Fruit fly (Drosophila melanogaster) whole organism, embryonic: Measurements from ENCODE around the gene CG10286.
A peak's percentile ranks its signal among the peaks of the same experiment; 100 is the strongest.

Source experiments
- Atf-2 ChIP-seq: fragments of 200-800 bp; sonication (Bioruptor generic); optimal IDR thresholded peaks from 2 replicates; lab custom pipeline; 2016; ENCODE audit warnings: missing biosample characterization, missing genetic modification characterization
- CG10321 ChIP-seq: fragments of 200-800 bp; sonication (Bioruptor generic); IDR thresholded peaks from 2 replicates; pipeline ENCODE4 v1.3.6; 2022; ENCODE audit warnings: missing biosample characterization, missing genetic modification characterization
- CG10462 ChIP-seq: fragments of 200-800 bp; sonication (Bioruptor generic); optimal IDR thresholded peaks from 2 replicates; lab custom pipeline; 2016; ENCODE audit warnings: missing biosample characterization, missing genetic modification characterization
- CG11093 ChIP-seq: fragments of 200-800 bp; sonication (Bioruptor generic); IDR thresholded peaks from 3 replicates; pipeline ENCODE4 v1.3.6; 2022; ENCODE audit warnings: missing biosample characterization, missing genetic modification characterization
- CG12299 ChIP-seq: fragments of 200-800 bp; sonication (Bioruptor generic); optimal IDR thresholded peaks from 2 replicates; lab custom pipeline; 2018; ENCODE audit warnings: missing biosample characterization, mild to moderate bottlenecking, missing genetic modification characterization
- CG15479 ChIP-seq: fragments of 200-800 bp; sonication (Bioruptor generic); optimal IDR thresholded peaks from 3 replicates; lab custom pipeline; 2019; ENCODE audit warnings: missing biosample characterization, mild to moderate bottlenecking, missing genetic modification characterization, moderate library complexity
- CG1602 ChIP-seq: fragments of 200-800 bp; sonication (Bioruptor generic); optimal IDR thresholded peaks from 3 replicates; lab custom pipeline; 2016; ENCODE audit warnings: missing biosample characterization, missing genetic modification characterization
- CG17912 ChIP-seq: fragments of 200-800 bp; sonication (Bioruptor generic); optimal IDR thresholded peaks from 2 replicates; lab custom pipeline; 2018; ENCODE audit warnings: missing biosample characterization, mild to moderate bottlenecking, missing genetic modification characterization
- CG33213 ChIP-seq: fragments of 200-800 bp; sonication (Bioruptor generic); optimal IDR thresholded peaks from 3 replicates; lab custom pipeline; 2016; ENCODE audit warnings: missing biosample characterization, missing genetic modification characterization
- CG4707 ChIP-seq: fragments of 200-800 bp; sonication (Bioruptor generic); optimal IDR thresholded peaks from 2 replicates; lab custom pipeline; 2018; ENCODE audit warnings: missing biosample characterization, mild to moderate bottlenecking, missing genetic modification characterization, moderate library complexity
- CG4854 ChIP-seq: fragments of 200-800 bp; sonication (Bioruptor generic); optimal IDR thresholded peaks from 2 replicates; lab custom pipeline; 2016; ENCODE audit warnings: missing biosample characterization, missing genetic modification characterization, inconsistent platforms
- CG5953 ChIP-seq: fragments of 200-800 bp; sonication (Bioruptor generic); IDR thresholded peaks from 2 replicates; pipeline ENCODE4 v1.3.6; 2022; ENCODE audit warnings: missing biosample characterization, missing genetic modification characterization
- CG6683 ChIP-seq: fragments of 200-800 bp; sonication (Bioruptor generic); optimal IDR thresholded peaks from 2 replicates; lab custom pipeline; 2017; ENCODE audit warnings: missing biosample characterization, mild to moderate bottlenecking, missing genetic modification characterization, missing genetic modification reagents
- CG6813 ChIP-seq: fragments of 200-800 bp; sonication (Bioruptor generic); optimal IDR thresholded peaks from 2 replicates; lab custom pipeline; 2017; ENCODE audit warnings: missing biosample characterization, missing genetic modification characterization, mild to moderate bottlenecking, moderate library complexity, missing genetic modification reagents
- CG7271 ChIP-seq: fragments of 200-800 bp; sonication (Bioruptor generic); optimal IDR thresholded peaks from 2 replicates; lab custom pipeline; 2018; ENCODE audit warnings: missing biosample characterization, mild to moderate bottlenecking, missing genetic modification characterization, moderate library complexity
- CG7928 ChIP-seq: fragments of 200-800 bp; sonication (Bioruptor generic); optimal IDR thresholded peaks from 2 replicates; lab custom pipeline; 2017; ENCODE audit warnings: missing biosample characterization, mild to moderate bottlenecking, missing genetic modification characterization
- CG7987 ChIP-seq: fragments of 200-800 bp; sonication (Bioruptor generic); optimal IDR thresholded peaks from 2 replicates; lab custom pipeline; 2018; ENCODE audit warnings: missing biosample characterization, mild to moderate bottlenecking, missing genetic modification characterization, moderate library complexity
- CG9437 ChIP-seq: fragments of 200-800 bp; sonication (Bioruptor generic); optimal IDR thresholded peaks from 2 replicates; lab custom pipeline; 2018; ENCODE audit warnings: missing biosample characterization, mild to moderate bottlenecking, missing genetic modification characterization
- Eip74EF ChIP-seq, 2 experiments: fragments of 200-800 bp in 1 of 2; fragments of >200 bp in 1 of 2; sonication (Bioruptor generic) in 1 of 2; optimal IDR thresholded peaks; 2 replicates each; lab custom pipeline; 2017 to 2019; ENCODE audit warnings: missing biosample characterization in 2 of 2, missing genetic modification characterization in 2 of 2, mild to moderate bottlenecking in 1 of 2, moderate library complexity in 1 of 2
- HHEX ChIP-seq: fragments of 200-800 bp; sonication (Bioruptor generic); optimal IDR thresholded peaks from 3 replicates; lab custom pipeline; 2017; ENCODE audit warnings: missing biosample characterization, mild to moderate bottlenecking, missing genetic modification characterization, missing genetic modification reagents
- Hmx ChIP-seq: fragments of 200-800 bp; sonication (Bioruptor generic); optimal IDR thresholded peaks from 2 replicates; lab custom pipeline; 2016; ENCODE audit warnings: missing biosample characterization, missing genetic modification characterization
- Hr3 ChIP-seq: fragments of 200-800 bp; sonication (Bioruptor generic); optimal IDR thresholded peaks from 3 replicates; lab custom pipeline; 2016; ENCODE audit warnings: missing biosample characterization, missing genetic modification characterization
- Hr78 ChIP-seq, 2 experiments: fragments of 200-800 bp in 1 of 2; fragments of >200 bp in 1 of 2; sonication (Bioruptor generic) in 1 of 2; optimal IDR thresholded peaks; 2 replicates each; lab custom pipeline; 2017 to 2019; ENCODE audit warnings: missing biosample characterization in 2 of 2, missing genetic modification characterization in 2 of 2, mild to moderate bottlenecking in 1 of 2, moderate library complexity in 1 of 2
- Jarid2 ChIP-seq: fragments of 200-800 bp; sonication (Bioruptor generic); optimal IDR thresholded peaks from 3 replicates; lab custom pipeline; 2017; ENCODE audit warnings: mild to moderate bottlenecking, missing biosample characterization, missing genetic modification reagents, missing genetic modification characterization
- NFAT ChIP-seq: fragments of 200-800 bp; sonication (Bioruptor generic); IDR thresholded peaks from 2 replicates; pipeline ENCODE4 v1.3.6; 2022; ENCODE audit warnings: missing biosample characterization, missing genetic modification characterization
- Trl ChIP-seq, 3 experiments: fragments of >200 bp in 2 of 3; fragments of 200-800 bp in 1 of 3; sonication (Bioruptor generic) in 1 of 3; optimal IDR thresholded peaks; 2 replicates in 1 of 3; 3 replicates in 2 of 3; lab custom pipeline; 2016 to 2017; ENCODE audit warnings: missing biosample characterization in 1 of 3, missing genetic modification characterization in 1 of 3
- amos ChIP-seq: fragments of 200-800 bp; sonication (Bioruptor generic); IDR thresholded peaks from 2 replicates; pipeline ENCODE4 v1.3.6; 2022; ENCODE audit warnings: missing biosample characterization, missing genetic modification characterization; ENCODE audit not compliant: partially characterized antibody
- ato ChIP-seq: fragments of 200-800 bp; sonication (Bioruptor generic); IDR thresholded peaks from 2 replicates; pipeline ENCODE4 v1.3.6; 2022; ENCODE audit warnings: missing biosample characterization, missing genetic modification characterization; ENCODE audit not compliant: partially characterized antibody
- bcd ChIP-seq: fragments of 200-800 bp; sonication (Bioruptor generic); optimal IDR thresholded peaks from 2 replicates; lab custom pipeline; 2017; ENCODE audit warnings: missing biosample characterization, mild to moderate bottlenecking, missing genetic modification characterization
- cato ChIP-seq: fragments of 200-800 bp; sonication (Bioruptor generic); optimal IDR thresholded peaks from 2 replicates; lab custom pipeline; 2016; ENCODE audit warnings: missing biosample characterization, missing genetic modification characterization, borderline replicate concordance
- danr ChIP-seq: fragments of 200-800 bp; sonication (Bioruptor generic); IDR thresholded peaks from 2 replicates; pipeline ENCODE4 v1.3.6; 2022; ENCODE audit warnings: missing biosample characterization, missing genetic modification characterization
- dpn ChIP-seq, 2 experiments: fragments of 200-800 bp; sonication (Bioruptor generic); optimal IDR thresholded peaks; 3 replicates each; lab custom pipeline; 2016; ENCODE audit warnings: missing biosample characterization in 2 of 2, missing genetic modification characterization in 2 of 2
- fru ChIP-seq: fragments of >200 bp; optimal IDR thresholded peaks from 2 replicates; lab custom pipeline; 2017
- gcm ChIP-seq: fragments of 200-800 bp; sonication (Bioruptor generic); optimal IDR thresholded peaks from 2 replicates; lab custom pipeline; 2019; ENCODE audit warnings: missing biosample characterization, mild to moderate bottlenecking, missing genetic modification characterization, moderate library complexity
- hb ChIP-seq: fragments of 200-800 bp; sonication (Bioruptor generic); IDR thresholded peaks from 3 replicates; pipeline ENCODE4 v1.3.6; 2022; ENCODE audit warnings: missing biosample characterization, missing genetic modification characterization; ENCODE audit not compliant: partially characterized antibody
- ind ChIP-seq: fragments of 200-800 bp; sonication (Bioruptor generic); optimal IDR thresholded peaks from 3 replicates; lab custom pipeline; 2016; ENCODE audit warnings: missing biosample characterization, missing genetic modification characterization
- jumu ChIP-seq: fragments of 200-800 bp; sonication (Bioruptor generic); optimal IDR thresholded peaks from 3 replicates; lab custom pipeline; 2016; ENCODE audit warnings: missing biosample characterization, missing genetic modification characterization
- kah ChIP-seq: fragments of 200-800 bp; sonication (Bioruptor generic); optimal IDR thresholded peaks from 2 replicates; lab custom pipeline; 2018; ENCODE audit warnings: missing biosample characterization, mild to moderate bottlenecking, missing genetic modification characterization
- ken ChIP-seq: fragments of 200-800 bp; sonication (Bioruptor generic); IDR thresholded peaks from 3 replicates; pipeline ENCODE4 v1.3.6; 2022; ENCODE audit warnings: missing biosample characterization, missing genetic modification characterization
- lbe ChIP-seq: fragments of 200-800 bp; sonication (Bioruptor generic); optimal IDR thresholded peaks from 2 replicates; lab custom pipeline; 2016; ENCODE audit warnings: missing biosample characterization, mild to moderate bottlenecking, missing genetic modification characterization
- lola ChIP-seq, 3 experiments: fragments of >200 bp in 2 of 3; fragments of 200-800 bp in 1 of 3; sonication (Bioruptor generic) in 1 of 3; optimal IDR thresholded peaks; 2 replicates each; lab custom pipeline; 2017 to 2019; ENCODE audit warnings: missing biosample characterization in 3 of 3, missing genetic modification characterization in 3 of 3, mild to moderate bottlenecking in 1 of 3, moderate library complexity in 1 of 3
- nerfin-2 ChIP-seq: fragments of 200-800 bp; sonication (Bioruptor generic); IDR thresholded peaks from 2 replicates; pipeline ENCODE4 v1.3.6; 2022; ENCODE audit warnings: missing biosample characterization, missing genetic modification characterization; ENCODE audit not compliant: partially characterized antibody
- nom ChIP-seq: fragments of 200-800 bp; sonication (Bioruptor generic); optimal IDR thresholded peaks from 2 replicates; lab custom pipeline; 2017; ENCODE audit warnings: missing biosample characterization, missing genetic modification characterization, mild to moderate bottlenecking, moderate library complexity, missing genetic modification reagents
- otp ChIP-seq: fragments of 200-800 bp; sonication (Bioruptor generic); IDR thresholded peaks from 3 replicates; pipeline ENCODE4, ENCODE4 v1.3.6; 2022; ENCODE audit warnings: missing biosample characterization, missing genetic modification characterization
- prd ChIP-seq, 3 experiments: fragments of >200 bp in 2 of 3; fragments of 200-800 bp in 1 of 3; sonication (Bioruptor generic) in 1 of 3; optimal IDR thresholded peaks in 2 of 3; IDR thresholded peaks in 1 of 3; 2 replicates in 2 of 3; 3 replicates in 1 of 3; pipeline versions ENCODE4 v1.3.6 to Lab custom; 2017 to 2022; ENCODE audit warnings: missing biosample characterization in 1 of 3, missing genetic modification characterization in 1 of 3
- rib ChIP-seq: fragments of 200-800 bp; sonication (Bioruptor generic); IDR thresholded peaks from 2 replicates; pipeline ENCODE4 v1.3.6; 2022; ENCODE audit warnings: missing biosample characterization, missing genetic modification characterization
- shn ChIP-seq: fragments of 200-800 bp; sonication (Bioruptor generic); optimal IDR thresholded peaks from 3 replicates; lab custom pipeline; 2016; ENCODE audit warnings: missing biosample characterization, missing genetic modification characterization
- slou ChIP-seq: fragments of 200-800 bp; sonication (Bioruptor generic); optimal IDR thresholded peaks from 3 replicates; lab custom pipeline; 2016; ENCODE audit warnings: missing biosample characterization, missing genetic modification characterization

CG10286 gene

dm6 chr3R:6382733-6383465 lies 14.1 kb downstream of the CG10286 start, which contains the start of gene gzl (continued):
- TF ChIP-seq CG6813 (GFP tag; lab: Kevin White, UChicago) = no peak
- TF ChIP-seq CG12299 = no peak
- peak; percentile 46 for TF ChIP-seq lbe (GFP tag; lab: Kevin White, UChicago)
- TF ChIP-seq CG9437 = no peak
- no peak for TF ChIP-seq kah
- no peak for TF ChIP-seq danr (GFP tag; lab: Robert Waterston, UW)
- TF ChIP-seq dpn (GFP tag; optimal IDR thresholded peaks at IDR 0.05; lab: Kevin White, UChicago) = no peak
- peak; percentile 96 for TF ChIP-seq ato (GFP tag; lab: Robert Waterston, UW)
- no peak for TF ChIP-seq fru
- TF ChIP-seq CG7987 (GFP tag; lab: Kevin White, UChicago) = no peak
- TF ChIP-seq CG33213 (GFP tag; lab: Kevin White, UChicago) = no peak
- TF ChIP-seq CG4707 (GFP tag; lab: Kevin White, UChicago) = no peak
- no peak for TF ChIP-seq slou (GFP tag; lab: Kevin White, UChicago)
- TF ChIP-seq Trl (optimal IDR thresholded peaks at IDR 0.05; lab: Kevin White, UChicago) = no peak
- no peak for TF ChIP-seq Trl (GFP tag; optimal IDR thresholded peaks at IDR 0.05; lab: Kevin White, UChicago)
- peak; percentile 18 for TF ChIP-seq nom (GFP tag; lab: Kevin White, UChicago)
- TF ChIP-seq ken (GFP tag; lab: Robert Waterston, UW) = no peak
- TF ChIP-seq Hr3 (GFP tag; lab: Kevin White, UChicago) = no peak
- TF ChIP-seq cato (GFP tag; lab: Kevin White, UChicago) = no peak
- TF ChIP-seq amos (GFP tag; lab: Robert Waterston, UW) = peak; percentile 99
- TF ChIP-seq prd (optimal IDR thresholded peaks at IDR 0.05; lab: Kevin White, UChicago) = no peak
- TF ChIP-seq prd (GFP tag; IDR thresholded peaks at IDR 0.05; lab: Robert Waterston, UW) = no peak
- no peak for TF ChIP-seq CG1602 (GFP tag; lab: Kevin White, UChicago)
- TF ChIP-seq CG17912 (GFP tag; lab: Kevin White, UChicago) = peak; percentile 1
- no peak for TF ChIP-seq CG7928 (GFP tag; lab: Kevin White, UChicago)
- no peak for TF ChIP-seq Hr78 (GFP tag; optimal IDR thresholded peaks at IDR 0.05; lab: Kevin White, UChicago)
- TF ChIP-seq hb (GFP tag; lab: Robert Waterston, UW) = peak; percentile 94
- TF ChIP-seq jumu (GFP tag; lab: Kevin White, UChicago) = no peak
- TF ChIP-seq NFAT (GFP tag; lab: Robert Waterston, UW) = no peak
- no peak for TF ChIP-seq ind (GFP tag; lab: Kevin White, UChicago)
- TF ChIP-seq nerfin-2 = peak; percentile 94
- no peak for TF ChIP-seq Jarid2
- TF ChIP-seq Hmx = no peak
- no peak for TF ChIP-seq CG10462 (GFP tag; lab: Kevin White, UChicago)
- TF ChIP-seq CG7271 (tag; lab: Kevin White, UChicago) = no peak
- no peak for TF ChIP-seq lola (GFP tag; optimal IDR thresholded peaks at IDR 0.05; lab: Kevin White, UChicago)
- peak; percentile 36 for TF ChIP-seq CG15479 (GFP tag; lab: Kevin White, UChicago)
- no peak for TF ChIP-seq otp (GFP tag; lab: Robert Waterston, UW)
- no peak for TF ChIP-seq CG5953 (GFP tag; lab: Robert Waterston, UW)
- TF ChIP-seq shn (GFP tag; lab: Kevin White, UChicago) = no peak
- TF ChIP-seq CG4854 = no peak
- TF ChIP-seq rib (GFP tag; lab: Robert Waterston, UW) = no peak
- TF ChIP-seq CG10321 = no peak
- no peak for TF ChIP-seq HHEX (GFP tag; lab: Kevin White, UChicago)
- no peak for TF ChIP-seq gcm (GFP tag; lab: Kevin White, UChicago)
- TF ChIP-seq bcd (GFP tag; lab: Kevin White, UChicago) = no peak
- no peak for TF ChIP-seq CG6683 (GFP tag; lab: Kevin White, UChicago)
- no peak for TF ChIP-seq Eip74EF (GFP tag; optimal IDR thresholded peaks at IDR 0.05; lab: Kevin White, UChicago)
- TF ChIP-seq Atf-2 = no peak
- no peak for TF ChIP-seq CG11093 (GFP tag; lab: Robert Waterston, UW)
